Worm (Caenorhabditis elegans): ENCODE data around the gene eral-1.

eral-1 gene

ce11 chrII:9558906-9559305 is 30.7 kb downstream of the eral-1 start:
- TF ChIP-seq pag-3 (tag; optimal IDR thresholded peaks at IDR 0.05; ENCODE audit: borderline replicate concordance) (no peak), hlh-8 (tag; optimal IDR thresholded peaks at IDR 0.05) (no peak), syd-9 (tag; optimal IDR thresholded peaks at IDR 0.05) (no peak), ceh-6 (GFP tag; optimal IDR thresholded peaks at IDR 0.05) (no peak), fax-1 (tag; optimal IDR thresholded peaks at IDR 0.05) (no peak), madf-2 (tag; optimal IDR thresholded peaks at IDR 0.05) (no peak), C38D4.7 (GFP tag; optimal IDR thresholded peaks at IDR 0.05) (no peak), ref-2 (tag; optimal IDR thresholded peaks at IDR 0.05) (no peak), sox-4 (tag; optimal IDR thresholded peaks at IDR 0.05) (no peak), dve-1 (tag; optimal IDR thresholded peaks at IDR 0.05) (no peak), unc-3 (GFP tag; conservative IDR thresholded peaks at IDR 0.05) (no peak), unc-3 (tag; optimal IDR thresholded peaks at IDR 0.05) (no peak), fkh-10 (GFP tag; optimal IDR thresholded peaks at IDR 0.05) (no peak), ceh-24 (tag; optimal IDR thresholded peaks at IDR 0.05) (no peak), ets-4 (tag; optimal IDR thresholded peaks at IDR 0.05) (no peak)

ce11 chrII:9557437-9558150 is 32.0 kb downstream of the eral-1 start, which contains the start of gene zfp-2:
Gene zfp-2, plus strand, starts transcription at chrII:9557650.
- peak; percentile 47 for TF ChIP-seq unc-42 (tag; optimal IDR thresholded peaks at IDR 0.05)
- TF ChIP-seq ceh-18 (tag; optimal IDR thresholded peaks at IDR 0.05): no peak
- TF ChIP-seq unc-3 (GFP tag; conservative IDR thresholded peaks at IDR 0.05): no peak
- TF ChIP-seq unc-3 (tag; optimal IDR thresholded peaks at IDR 0.05): no peak
- TF ChIP-seq hlh-13 (GFP tag; optimal IDR thresholded peaks at IDR 0.05): no peak
- no peak for TF ChIP-seq sox-4 (tag; optimal IDR thresholded peaks at IDR 0.05)
- no peak for TF ChIP-seq dve-1 (tag; optimal IDR thresholded peaks at IDR 0.05)
- no peak for TF ChIP-seq fkh-10 (GFP tag; optimal IDR thresholded peaks at IDR 0.05)

ce11 chrII:9556582-9556981 is 33.0 kb downstream of the eral-1 start:
- TF ChIP-seq nhr-11 (tag; optimal IDR thresholded peaks at IDR 0.05) (no peak), tbx-7 (tag; optimal IDR thresholded peaks at IDR 0.05) (no peak), dve-1 (tag; optimal IDR thresholded peaks at IDR 0.05) (no peak), pros-1 (tag; optimal IDR thresholded peaks at IDR 0.05) (no peak), sdc-2 (tag; optimal IDR thresholded peaks at IDR 0.05) (no peak), odd-2 (tag; optimal IDR thresholded peaks at IDR 0.05) (no peak), K02D7.2 (tag; optimal IDR thresholded peaks at IDR 0.05) (no peak), madf-2 (tag; optimal IDR thresholded peaks at IDR 0.05) (no peak), eyg-1 (tag; optimal IDR thresholded peaks at IDR 0.05) (no peak), ceh-18 (tag; optimal IDR thresholded peaks at IDR 0.05) (no peak), elt-4 (tag; optimal IDR thresholded peaks at IDR 0.05) (no peak), Y22D7AL.16 (tag; optimal IDR thresholded peaks at IDR 0.05) (no peak), syd-9 (tag; optimal IDR thresholded peaks at IDR 0.05) (no peak), ztf-16 (tag; optimal IDR thresholded peaks at IDR 0.05) (no peak), K09A11.1 (tag; optimal IDR thresholded peaks at IDR 0.05; ENCODE audit: insufficient read depth) (no peak), unc-55 (GFP tag; optimal IDR thresholded peaks at IDR 0.05) (no peak), hlh-6 (tag; optimal IDR thresholded peaks at IDR 0.05) (no peak), ceh-6 (GFP tag; optimal IDR thresholded peaks at IDR 0.05) (no peak), pha-2 (tag; optimal IDR thresholded peaks at IDR 0.05) (no peak), tbx-2 (tag; optimal IDR thresholded peaks at IDR 0.05) (no peak)

- TF ChIP-seq tbx-7 (tag; optimal IDR thresholded peaks at IDR 0.05) (no peak), sox-4 (tag; optimal IDR thresholded peaks at IDR 0.05) (no peak), ceh-22 (tag; optimal IDR thresholded peaks at IDR 0.05) (no peak), C08G9.2 (tag; optimal IDR thresholded peaks at IDR 0.05) (no peak), ceh-34 (tag; optimal IDR thresholded peaks at IDR 0.05) (no peak), fax-1 (tag; optimal IDR thresholded peaks at IDR 0.05) (no peak)
Measured at ce11 chrII:9554925-9555553, 34.5 kb downstream of the eral-1 start, which contains the start of gene F35H8.2. Gene F35H8.2, plus strand, starts transcription at chrII:9555503.

Measured in whole organism, late embryonic.